Fruit fly (Drosophila melanogaster): Measurements from ENCODE around the gene Hmgcr.

Hmgcr gene

dm6 chr3R:23772808-23773207 is 39.7 kb downstream of the Hmgcr start, which contains the start of gene tst (continued):
- TF ChIP-seq CG16779 (GFP tag; IDR thresholded peaks at IDR 0.05) (peak; percentile 84), bigmax (GFP tag; optimal IDR thresholded peaks at IDR 0.05) (no peak), dan (GFP tag; IDR thresholded peaks at IDR 0.05) (peak; percentile 86), amos (GFP tag; IDR thresholded peaks at IDR 0.05; ENCODE audit: partially characterized antibody) (no peak), CG7839 (tag; optimal IDR thresholded peaks at IDR 0.05) (peak; percentile 93), CG14965 (GFP tag; optimal IDR thresholded peaks at IDR 0.05; ENCODE audit: borderline replicate concordance) (no peak), CG18476 (GFP tag; optimal IDR thresholded peaks at IDR 0.05) (peak; percentile 75), so (GFP tag; IDR thresholded peaks at IDR 0.05) (peak; percentile 89), CG7372 (GFP tag; IDR thresholded peaks at IDR 0.05) (peak; percentile 97), sens-2 (GFP tag; IDR thresholded peaks at IDR 0.05) (peak; percentile 67; the same call in 1 of the 2 replicates), CG3407 (GFP tag; optimal IDR thresholded peaks at IDR 0.05) (peak; percentile 79), odd (GFP tag; optimal IDR thresholded peaks at IDR 0.05) (no peak), tap (tag; optimal IDR thresholded peaks at IDR 0.05) (peak; percentile 84), zfh2 (GFP tag; optimal IDR thresholded peaks at IDR 0.05) (peak; percentile 79), abd-A (tag; optimal IDR thresholded peaks at IDR 0.05) (no peak), Med (GFP tag) (peak; percentile 91), dimm (GFP tag; IDR thresholded peaks at IDR 0.05) (peak; percentile 90), ssp (GFP tag; IDR thresholded peaks at IDR 0.05) (peak; percentile 93), br (optimal IDR thresholded peaks at IDR 0.05) (no peak), grn (GFP tag; optimal IDR thresholded peaks at IDR 0.05) (no peak), ken (GFP tag; IDR thresholded peaks at IDR 0.05) (peak; percentile 95), maf-S (GFP tag; optimal IDR thresholded peaks at IDR 0.05) (peak; percentile 16), CG10366 (GFP tag; IDR thresholded peaks at IDR 0.05) (peak; percentile 96), CG2202 (tag; optimal IDR thresholded peaks at IDR 0.05) (peak; percentile 78), ttk (GFP tag; IDR thresholded peaks at IDR 0.05) (peak; percentile 98), da (GFP tag; optimal IDR thresholded peaks at IDR 0.05) (no peak), D19B (GFP tag; optimal IDR thresholded peaks at IDR 0.05) (peak; percentile 75), CG12942 (GFP tag; optimal IDR thresholded peaks at IDR 0.05) (peak; percentile 92), exex (tag; optimal IDR thresholded peaks at IDR 0.05) (peak; percentile 63), ERR (GFP tag; optimal IDR thresholded peaks at IDR 0.05) (no peak), MESR4 (GFP tag; optimal IDR thresholded peaks at IDR 0.05) (peak; percentile 36), sima (GFP tag; optimal IDR thresholded peaks at IDR 0.05) (no peak), CG31388 (GFP tag; optimal IDR thresholded peaks at IDR 0.05) (peak; percentile 59), CG9215 (GFP tag; IDR thresholded peaks at IDR 0.05) (peak; percentile 96), tin (GFP tag; optimal IDR thresholded peaks at IDR 0.05) (peak; percentile 88), cato (GFP tag; optimal IDR thresholded peaks at IDR 0.05; ENCODE audit: borderline replicate concordance) (peak; percentile 81), Awh (GFP tag; IDR thresholded peaks at IDR 0.05) (peak; percentile 91), CG8359 (GFP tag; optimal IDR thresholded peaks at IDR 0.05; ENCODE audit: borderline replicate concordance) (peak; percentile 54), dati (GFP tag; IDR thresholded peaks at IDR 0.05) (peak; percentile 78), Deaf1 (tag; optimal IDR thresholded peaks at IDR 0.05) (no peak), Gug (GFP tag; IDR thresholded peaks at IDR 0.05) (peak; percentile 95)

dm6 chr3R:23773610-23774364 is 40.7 kb downstream of the Hmgcr start, which contains the start of gene CG10208:
Gene CG10208 (minus strand): TSS chr3R:23774127.
- TF ChIP-seq CG33557 (GFP tag; optimal IDR thresholded peaks at IDR 0.05) (no peak), fd96Cb (tag; optimal IDR thresholded peaks at IDR 0.05) (no peak), Jarid2 (GFP tag; optimal IDR thresholded peaks at IDR 0.05) (peak; percentile 15), E2f2 (GFP tag; IDR thresholded peaks at IDR 0.05) (peak; percentile 68), ara (GFP tag; IDR thresholded peaks at IDR 0.05) (no peak), dimm (GFP tag; IDR thresholded peaks at IDR 0.05) (no peak), slou (GFP tag; optimal IDR thresholded peaks at IDR 0.05) (no peak), CG6254 (GFP tag; optimal IDR thresholded peaks at IDR 0.05) (no peak), CG34376 (GFP tag; optimal IDR thresholded peaks at IDR 0.05) (peak; percentile 26), Med (GFP tag) (peak; percentile 54), chm (GFP tag; IDR thresholded peaks at IDR 0.05) (0 out of 2 replicates have a peak, but pooled peaks have one; percentile 7), amos (GFP tag; IDR thresholded peaks at IDR 0.05; ENCODE audit: partially characterized antibody) (peak; percentile 28; the same call in 1 of the 2 replicates), CG1602 (GFP tag; optimal IDR thresholded peaks at IDR 0.05) (no peak), CG10366 (GFP tag; IDR thresholded peaks at IDR 0.05) (no peak), exex (tag; optimal IDR thresholded peaks at IDR 0.05) (peak; percentile 22), sr (GFP tag; IDR thresholded peaks at IDR 0.05) (0 out of 3 replicates have a peak, but pooled peaks have one; percentile 36)
